Worm (Caenorhabditis elegans): ENCODE data around the gene Y17G9A.3.

Y17G9A.3 gene

DNA sequence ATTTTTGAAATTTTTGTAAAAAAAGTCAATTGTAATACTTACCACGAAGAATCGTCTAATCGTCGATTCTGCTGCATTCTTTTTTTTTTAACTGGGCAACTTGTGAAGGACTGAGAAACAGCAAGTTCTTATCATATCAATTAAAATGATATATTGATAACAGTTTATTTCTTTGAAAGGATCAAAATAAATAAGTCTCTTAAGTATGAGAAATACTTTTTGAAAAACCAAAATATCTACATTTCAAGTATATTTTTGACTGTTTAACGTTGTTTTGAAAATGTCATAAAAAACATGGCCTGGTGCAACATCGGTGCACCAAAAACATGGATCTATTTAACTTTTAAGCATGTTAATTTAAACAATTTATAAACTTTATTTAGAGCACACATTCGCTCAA lies 2.3 kb downstream of the Y17G9A.3 start, which contains the start of gene Y17G9A.2:
Y17G9A.2 (minus strand) TSS at position 101 of the 400 bp plus-strand sequence.
- TF ChIP-seq ets-7 (tag; optimal IDR thresholded peaks at IDR 0.05) (no peak), aly-1 (tag; optimal IDR thresholded peaks at IDR 0.05) (no peak), hnd-1 (tag; optimal IDR thresholded peaks at IDR 0.05) (no peak), pes-1 (GFP tag; IDR thresholded peaks at IDR 0.05) (no peak), ama-1 (optimal IDR thresholded peaks at IDR 0.05) (no peak), scrt-1 (GFP tag; IDR thresholded peaks at IDR 0.05) (no peak), hmbx-1 (tag; optimal IDR thresholded peaks at IDR 0.05) (no peak), ceh-36 (tag; optimal IDR thresholded peaks at IDR 0.05) (no peak), hmg-4 (GFP tag; optimal IDR thresholded peaks at IDR 0.05) (no peak), B0310.2 (tag; optimal IDR thresholded peaks at IDR 0.05) (no peak), sea-1 (GFP tag; conservative IDR thresholded peaks at IDR 0.05) (no peak), tbx-37 (GFP tag; conservative IDR thresholded peaks at IDR 0.05) (no peak), ceh-13 (GFP tag; optimal IDR thresholded peaks at IDR 0.05) (no peak), tra-4 (tag; optimal IDR thresholded peaks at IDR 0.05) (no peak), flt-1 (GFP tag; IDR thresholded peaks at IDR 0.05) (no peak), F13C5.2 (tag; optimal IDR thresholded peaks at IDR 0.05) (no peak), tbx-11 (GFP tag; IDR thresholded peaks at IDR 0.05) (no peak)

DNA sequence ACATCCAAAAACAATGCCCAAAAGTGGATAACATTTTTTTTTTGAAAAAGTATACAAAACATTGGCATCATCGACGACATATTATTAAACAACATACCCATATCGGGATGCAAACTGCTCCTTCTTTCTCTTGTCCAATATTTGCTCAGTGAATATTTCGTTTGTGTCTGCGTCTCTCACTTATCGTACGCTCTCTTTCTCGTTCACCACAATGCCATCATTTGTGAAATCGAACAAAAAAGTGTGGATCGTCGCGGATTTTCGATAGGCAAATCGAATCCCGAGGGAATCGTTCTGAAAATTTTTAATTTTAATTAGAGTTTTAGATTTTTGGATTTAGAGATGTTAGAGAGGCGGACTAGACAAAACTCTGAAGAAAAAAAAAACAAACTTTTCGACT lies 11.7 kb downstream of the Y17G9A.3 start, which contains the start of gene tat-2:
tat-2 (minus strand) TSS at position 101 of the 400 bp plus-strand sequence.
- TF ChIP-seq tra-4 (tag; optimal IDR thresholded peaks at IDR 0.05) (no peak), hmg-4 (GFP tag; optimal IDR thresholded peaks at IDR 0.05) (no peak), F13C5.2 (tag; optimal IDR thresholded peaks at IDR 0.05) (no peak), ama-1 (optimal IDR thresholded peaks at IDR 0.05) (no peak), aly-1 (tag; optimal IDR thresholded peaks at IDR 0.05) (no peak), pes-1 (GFP tag; IDR thresholded peaks at IDR 0.05) (no peak), tbx-11 (GFP tag; IDR thresholded peaks at IDR 0.05) (no peak), sea-1 (GFP tag; conservative IDR thresholded peaks at IDR 0.05) (no peak), hmbx-1 (tag; optimal IDR thresholded peaks at IDR 0.05) (no peak), scrt-1 (GFP tag; IDR thresholded peaks at IDR 0.05) (no peak)

DNA sequence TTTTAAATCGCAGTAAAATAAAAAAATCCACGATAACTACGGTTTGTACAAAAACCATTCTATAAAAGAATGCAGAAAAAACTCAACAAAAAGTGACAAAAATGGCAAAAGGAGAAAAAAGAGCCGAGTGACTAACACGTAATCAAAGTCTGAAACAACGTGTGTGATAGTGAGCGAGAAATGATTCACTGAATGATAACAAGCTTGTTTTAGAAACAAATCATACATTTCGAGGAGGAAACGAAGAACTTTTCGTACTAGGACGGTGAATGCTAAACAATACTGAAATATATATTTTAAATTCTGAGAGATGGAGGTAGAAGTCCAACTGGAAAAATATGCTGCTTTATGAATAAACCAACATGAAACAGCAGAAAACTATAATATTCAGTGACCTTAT lies 16.4 kb downstream of the Y17G9A.3 start:
- no peak for TF ChIP-seq F13C5.2 (tag; optimal IDR thresholded peaks at IDR 0.05)
- no peak for TF ChIP-seq flt-1 (GFP tag; IDR thresholded peaks at IDR 0.05)
- TF ChIP-seq ama-1 (optimal IDR thresholded peaks at IDR 0.05): no peak
- no peak for TF ChIP-seq pes-1 (GFP tag; IDR thresholded peaks at IDR 0.05)
- TF ChIP-seq hmg-4 (GFP tag; optimal IDR thresholded peaks at IDR 0.05): no peak
- no peak for TF ChIP-seq hmbx-1 (tag; optimal IDR thresholded peaks at IDR 0.05)
- no peak for TF ChIP-seq ceh-13 (GFP tag; optimal IDR thresholded peaks at IDR 0.05)

DNA sequence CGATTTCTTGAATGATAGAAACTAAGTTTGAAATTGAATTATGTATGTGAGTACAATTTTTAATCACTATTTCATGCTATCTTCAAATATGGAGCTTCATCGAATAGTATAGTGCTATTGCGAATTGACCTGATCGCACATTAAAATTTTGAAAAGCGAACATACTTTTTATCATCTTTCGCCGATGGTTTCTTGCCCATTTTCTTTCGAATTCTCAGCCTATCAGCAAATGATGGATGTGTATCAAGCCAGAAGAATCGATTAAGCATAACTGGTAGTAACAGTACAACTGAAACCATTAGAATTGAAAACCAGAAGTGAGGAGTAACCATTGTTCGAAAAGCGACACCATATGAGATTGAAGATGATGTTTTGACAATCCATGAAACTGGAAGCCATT lies 28.8 kb downstream of the Y17G9A.3 start:
- TF ChIP-seq hmg-4 (GFP tag; optimal IDR thresholded peaks at IDR 0.05) (no peak), tbx-37 (GFP tag; conservative IDR thresholded peaks at IDR 0.05) (no peak), flt-1 (GFP tag; IDR thresholded peaks at IDR 0.05) (no peak), ceh-13 (GFP tag; optimal IDR thresholded peaks at IDR 0.05) (no peak), tra-4 (tag; optimal IDR thresholded peaks at IDR 0.05) (no peak), ceh-36 (tag; optimal IDR thresholded peaks at IDR 0.05) (no peak), ama-1 (optimal IDR thresholded peaks at IDR 0.05) (no peak), scrt-1 (GFP tag; IDR thresholded peaks at IDR 0.05) (no peak), hmbx-1 (tag; optimal IDR thresholded peaks at IDR 0.05) (no peak), B0310.2 (tag; optimal IDR thresholded peaks at IDR 0.05) (no peak), tbx-11 (GFP tag; IDR thresholded peaks at IDR 0.05) (no peak), F13C5.2 (tag; optimal IDR thresholded peaks at IDR 0.05) (no peak)

DNA sequence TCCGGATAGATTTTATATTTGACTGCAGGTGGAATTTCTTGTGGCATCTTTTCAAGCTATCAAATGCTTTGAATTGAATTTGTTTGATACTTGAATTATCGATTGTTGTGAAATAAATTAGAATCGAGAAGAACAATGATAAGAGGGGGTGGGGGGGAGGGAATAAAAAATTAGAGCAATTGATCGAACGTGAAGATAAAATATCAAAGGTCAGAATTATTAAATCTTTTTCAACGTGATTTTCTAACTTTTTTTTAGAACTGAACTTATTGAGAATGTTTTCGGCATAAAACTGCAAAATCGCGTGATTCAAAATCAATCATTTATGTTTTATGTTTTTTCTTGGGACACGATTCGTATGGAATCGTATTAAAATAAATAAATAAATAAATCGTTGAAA lies 31.3 kb downstream of the Y17G9A.3 start, which contains the start of gene mpz-4:
mpz-4 (minus strand) TSS at position 101 of the 400 bp plus-strand sequence.
- no peak for TF ChIP-seq B0310.2 (tag; optimal IDR thresholded peaks at IDR 0.05)
- TF ChIP-seq hmg-4 (GFP tag; optimal IDR thresholded peaks at IDR 0.05): no peak
- TF ChIP-seq hnd-1 (tag; optimal IDR thresholded peaks at IDR 0.05): no peak
- TF ChIP-seq ama-1 (optimal IDR thresholded peaks at IDR 0.05): no peak
- TF ChIP-seq aly-1 (tag; optimal IDR thresholded peaks at IDR 0.05): no peak
- no peak for TF ChIP-seq scrt-1 (GFP tag; IDR thresholded peaks at IDR 0.05)
- TF ChIP-seq ceh-36 (tag; optimal IDR thresholded peaks at IDR 0.05): no peak
- TF ChIP-seq hmbx-1 (tag; optimal IDR thresholded peaks at IDR 0.05): no peak
- no peak for TF ChIP-seq ets-7 (tag; optimal IDR thresholded peaks at IDR 0.05)
- no peak for TF ChIP-seq pes-1 (GFP tag; IDR thresholded peaks at IDR 0.05)
- TF ChIP-seq ceh-13 (GFP tag; optimal IDR thresholded peaks at IDR 0.05): no peak
- TF ChIP-seq F13C5.2 (tag; optimal IDR thresholded peaks at IDR 0.05): no peak
- TF ChIP-seq tra-4 (tag; optimal IDR thresholded peaks at IDR 0.05): no peak
- no peak for TF ChIP-seq tbx-37 (GFP tag; conservative IDR thresholded peaks at IDR 0.05)
- TF ChIP-seq sea-1 (GFP tag; conservative IDR thresholded peaks at IDR 0.05): no peak
- no peak for TF ChIP-seq flt-1 (GFP tag; IDR thresholded peaks at IDR 0.05)

DNA sequence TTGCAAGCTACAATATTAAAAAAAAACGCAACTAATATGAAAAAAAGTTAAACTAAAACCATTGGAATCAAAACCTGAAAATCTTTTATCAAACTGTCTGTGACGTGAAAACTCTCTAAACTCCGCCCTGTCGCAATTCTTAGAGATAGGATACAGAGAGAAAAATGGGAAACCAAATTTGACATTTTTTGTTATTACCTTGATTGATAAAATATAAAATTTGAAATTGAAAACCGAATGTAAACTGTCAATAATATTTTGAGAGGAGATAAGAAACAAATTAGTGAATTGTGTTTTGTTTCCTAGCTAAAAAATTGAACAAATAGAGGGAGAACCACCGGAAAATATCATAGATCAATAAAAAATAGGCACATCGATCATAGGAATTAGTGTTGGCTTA lies 36.6 kb downstream of the Y17G9A.3 start:
- TF ChIP-seq ceh-36 (tag; optimal IDR thresholded peaks at IDR 0.05) (no peak), hnd-1 (tag; optimal IDR thresholded peaks at IDR 0.05) (no peak), tbx-11 (GFP tag; IDR thresholded peaks at IDR 0.05) (no peak), ets-7 (tag; optimal IDR thresholded peaks at IDR 0.05) (no peak), flt-1 (GFP tag; IDR thresholded peaks at IDR 0.05) (no peak), scrt-1 (GFP tag; IDR thresholded peaks at IDR 0.05) (no peak), ama-1 (optimal IDR thresholded peaks at IDR 0.05) (no peak), ceh-13 (GFP tag; optimal IDR thresholded peaks at IDR 0.05) (no peak), B0310.2 (tag; optimal IDR thresholded peaks at IDR 0.05) (no peak), hmbx-1 (tag; optimal IDR thresholded peaks at IDR 0.05) (no peak), tra-4 (tag; optimal IDR thresholded peaks at IDR 0.05) (no peak), aly-1 (tag; optimal IDR thresholded peaks at IDR 0.05) (no peak), hmg-4 (GFP tag; optimal IDR thresholded peaks at IDR 0.05) (no peak), pes-1 (GFP tag; IDR thresholded peaks at IDR 0.05) (no peak), sea-1 (GFP tag; conservative IDR thresholded peaks at IDR 0.05) (no peak)

DNA sequence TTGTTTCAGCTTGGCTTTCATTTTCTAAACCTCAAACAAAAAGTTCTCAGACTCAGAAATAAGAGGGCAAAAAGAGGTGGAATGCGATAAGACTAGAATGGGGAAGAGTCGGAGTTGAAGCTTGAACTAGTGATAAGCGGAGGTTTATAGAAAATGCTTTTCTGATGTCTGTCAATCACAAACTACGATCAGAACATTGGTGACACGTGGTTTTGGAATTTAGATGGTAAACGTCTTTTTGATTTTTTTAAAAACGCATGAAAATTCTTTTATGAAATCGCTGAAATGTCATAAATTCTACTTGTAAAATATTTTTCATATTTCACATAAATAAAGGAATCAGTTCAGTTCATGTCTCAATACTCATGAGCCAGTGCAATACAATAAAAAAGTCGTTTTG lies 37.4 kb downstream of the Y17G9A.3 start, which contains the start of gene H06H21.8:
H06H21.8 (minus strand) TSS at position 78 of the 400 bp plus-strand sequence.
- no peak for TF ChIP-seq scrt-1 (GFP tag; IDR thresholded peaks at IDR 0.05)
- TF ChIP-seq tbx-37 (GFP tag; conservative IDR thresholded peaks at IDR 0.05): no peak
- TF ChIP-seq hmbx-1 (tag; optimal IDR thresholded peaks at IDR 0.05): no peak
- no peak for TF ChIP-seq flt-1 (GFP tag; IDR thresholded peaks at IDR 0.05)
- TF ChIP-seq tra-4 (tag; optimal IDR thresholded peaks at IDR 0.05): no peak
- no peak for TF ChIP-seq ceh-13 (GFP tag; optimal IDR thresholded peaks at IDR 0.05)
- TF ChIP-seq aly-1 (tag; optimal IDR thresholded peaks at IDR 0.05): no peak
- no peak for TF ChIP-seq sea-1 (GFP tag; conservative IDR thresholded peaks at IDR 0.05)
- no peak for TF ChIP-seq ets-7 (tag; optimal IDR thresholded peaks at IDR 0.05)
- no peak for TF ChIP-seq ceh-36 (tag; optimal IDR thresholded peaks at IDR 0.05)
- TF ChIP-seq B0310.2 (tag; optimal IDR thresholded peaks at IDR 0.05): no peak
- TF ChIP-seq F13C5.2 (tag; optimal IDR thresholded peaks at IDR 0.05): no peak
- no peak for TF ChIP-seq pes-1 (GFP tag; IDR thresholded peaks at IDR 0.05)

Data from whole organism, early embryonic.